Worm (Caenorhabditis elegans): ENCODE measurements around the gene Y43F8B.1.

The Y43F8B.1 gene

DNA sequence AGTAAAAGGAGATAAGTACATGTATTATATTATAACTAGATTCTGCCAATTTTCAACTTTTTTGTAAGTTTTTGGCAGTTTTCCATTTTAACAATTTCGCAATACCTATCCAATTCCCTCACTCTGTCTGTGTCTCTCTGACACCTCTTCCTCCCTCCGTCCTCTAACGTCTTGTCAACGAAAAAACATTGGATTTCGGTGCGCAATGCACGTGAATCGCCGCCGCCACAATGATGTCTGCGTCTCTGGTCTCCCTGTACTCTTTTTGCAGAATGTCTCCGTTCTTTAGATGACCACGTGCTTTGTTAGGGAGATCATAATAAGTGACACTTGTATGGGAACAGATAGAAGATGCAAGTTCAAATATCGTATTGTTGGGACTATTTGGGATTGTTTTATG lies 16.8 kb downstream of the Y43F8B.1 start (continued):
- no peak for TF ChIP-seq zip-5 (tag; optimal IDR thresholded peaks at IDR 0.05)
- TF ChIP-seq pat-9 (tag; optimal IDR thresholded peaks at IDR 0.05) = no peak
- no peak for TF ChIP-seq ztf-16 (tag; optimal IDR thresholded peaks at IDR 0.05)
- no peak for TF ChIP-seq C08G9.2 (tag; optimal IDR thresholded peaks at IDR 0.05)
- peak; percentile 97 for TF ChIP-seq hlh-30 (tag; optimal IDR thresholded peaks at IDR 0.05; ENCODE audit: insufficient read depth)
- no peak for TF ChIP-seq eyg-1 (tag; optimal IDR thresholded peaks at IDR 0.05)
- TF ChIP-seq pqm-1 (tag; optimal IDR thresholded peaks at IDR 0.05) = no peak
- TF ChIP-seq hlh-13 (GFP tag; optimal IDR thresholded peaks at IDR 0.05) = no peak
- TF ChIP-seq fax-1 (tag; optimal IDR thresholded peaks at IDR 0.05) = no peak
- TF ChIP-seq nhr-232 (tag; optimal IDR thresholded peaks at IDR 0.05) = no peak
- no peak for TF ChIP-seq Y22D7AL.16 (tag; optimal IDR thresholded peaks at IDR 0.05)
- peak; percentile 44 for TF ChIP-seq pax-1 (tag; optimal IDR thresholded peaks at IDR 0.05)
- no peak for TF ChIP-seq lin-11 (tag; optimal IDR thresholded peaks at IDR 0.05)
- TF ChIP-seq K09A11.1 (tag; optimal IDR thresholded peaks at IDR 0.05; ENCODE audit: insufficient read depth) = peak; percentile 48
- peak; percentile 40 for TF ChIP-seq elt-2 (tag; optimal IDR thresholded peaks at IDR 0.05)
- TF ChIP-seq F13H6.1 (tag; optimal IDR thresholded peaks at IDR 0.05) = peak; percentile 18
- TF ChIP-seq ttx-3 (tag; optimal IDR thresholded peaks at IDR 0.05) = no peak
- no peak for TF ChIP-seq ceh-48 (tag; optimal IDR thresholded peaks at IDR 0.05)
- TF ChIP-seq T23F11.4 (GFP tag; optimal IDR thresholded peaks at IDR 0.05) = no peak
- no peak for TF ChIP-seq fkh-10 (GFP tag; optimal IDR thresholded peaks at IDR 0.05)
- peak; percentile 17 for TF ChIP-seq ets-4 (tag; optimal IDR thresholded peaks at IDR 0.05)
- no peak for TF ChIP-seq ceh-14 (tag; optimal IDR thresholded peaks at IDR 0.05)
- peak; percentile 8; the same call in 1 of the 2 replicates for TF ChIP-seq sox-2 (GFP tag; IDR thresholded peaks at IDR 0.05)
- TF ChIP-seq fkh-6 (tag; optimal IDR thresholded peaks at IDR 0.05) = no peak
- no peak for TF ChIP-seq syd-9 (tag; optimal IDR thresholded peaks at IDR 0.05)
- TF ChIP-seq nhr-11 (tag; optimal IDR thresholded peaks at IDR 0.05) = no peak
- TF ChIP-seq ceh-31 (tag; optimal IDR thresholded peaks at IDR 0.05) = peak; percentile 68
- TF ChIP-seq pag-3 (tag; optimal IDR thresholded peaks at IDR 0.05; ENCODE audit: borderline replicate concordance) = no peak
- no peak for TF ChIP-seq mec-3 (tag; optimal IDR thresholded peaks at IDR 0.05; ENCODE audit: borderline replicate concordance)
- TF ChIP-seq sox-4 (tag; optimal IDR thresholded peaks at IDR 0.05) = no peak
- TF ChIP-seq pha-4 (tag; optimal IDR thresholded peaks at IDR 0.05) = no peak
- TF ChIP-seq tbx-7 (tag; optimal IDR thresholded peaks at IDR 0.05) = no peak
- TF ChIP-seq npax-4 (tag; optimal IDR thresholded peaks at IDR 0.05) = no peak
- peak; percentile 84 for TF ChIP-seq tbx-2 (tag; optimal IDR thresholded peaks at IDR 0.05)
- TF ChIP-seq lim-6 (tag; optimal IDR thresholded peaks at IDR 0.05) = no peak
- no peak for TF ChIP-seq pros-1 (tag; optimal IDR thresholded peaks at IDR 0.05)
- TF ChIP-seq ceh-30 (tag; optimal IDR thresholded peaks at IDR 0.05) = peak; percentile 48

DNA sequence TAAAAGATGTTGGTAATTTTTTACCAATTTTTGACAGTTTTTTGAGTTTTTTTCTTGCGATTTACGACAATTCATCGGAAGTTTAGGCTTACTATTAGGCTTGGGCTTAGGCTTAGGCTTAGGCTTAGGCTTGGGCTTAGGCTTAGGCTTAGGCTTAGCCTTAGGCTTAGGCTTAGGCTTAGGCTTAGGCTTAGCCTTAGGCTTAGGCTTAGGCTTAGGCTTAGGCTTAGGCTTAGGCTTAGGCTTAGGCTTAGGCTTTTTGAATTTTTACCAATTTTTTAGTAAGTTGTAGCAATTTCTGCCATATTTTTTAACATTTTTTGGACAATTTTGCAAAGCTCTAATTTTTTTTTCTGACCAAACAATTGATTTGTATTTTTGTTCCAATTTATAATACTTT lies 17.5 kb downstream of the Y43F8B.1 start:
- peak; percentile 61 for TF ChIP-seq dve-1 (tag; optimal IDR thresholded peaks at IDR 0.05)

DNA sequence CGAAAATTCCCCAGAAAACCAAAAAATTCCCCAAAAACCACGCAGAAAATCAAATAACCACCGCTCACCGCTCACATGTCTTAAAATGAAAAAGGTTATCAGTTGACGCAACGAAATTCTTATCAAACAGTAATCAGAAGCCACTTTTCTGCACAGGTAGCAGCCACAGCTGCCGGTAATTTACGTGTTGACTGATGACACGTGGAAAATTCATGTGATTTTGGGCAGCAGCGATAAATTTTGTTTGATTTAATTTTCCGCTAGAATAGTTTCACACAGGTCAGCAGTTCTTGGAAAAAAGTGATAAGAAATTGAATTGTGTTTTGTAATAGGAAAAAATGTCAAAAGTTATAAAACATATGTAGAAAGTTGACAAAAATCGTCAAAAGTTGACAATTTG lies 18.4 kb downstream of the Y43F8B.1 start:
- no peak for TF ChIP-seq fkh-6 (tag; optimal IDR thresholded peaks at IDR 0.05)
- no peak for TF ChIP-seq unc-42 (tag; optimal IDR thresholded peaks at IDR 0.05)
- TF ChIP-seq elt-2 (tag; optimal IDR thresholded peaks at IDR 0.05) = peak; percentile 71
- TF ChIP-seq ceh-48 (tag; optimal IDR thresholded peaks at IDR 0.05) = no peak
- TF ChIP-seq pha-4 (tag; optimal IDR thresholded peaks at IDR 0.05) = no peak

DNA sequence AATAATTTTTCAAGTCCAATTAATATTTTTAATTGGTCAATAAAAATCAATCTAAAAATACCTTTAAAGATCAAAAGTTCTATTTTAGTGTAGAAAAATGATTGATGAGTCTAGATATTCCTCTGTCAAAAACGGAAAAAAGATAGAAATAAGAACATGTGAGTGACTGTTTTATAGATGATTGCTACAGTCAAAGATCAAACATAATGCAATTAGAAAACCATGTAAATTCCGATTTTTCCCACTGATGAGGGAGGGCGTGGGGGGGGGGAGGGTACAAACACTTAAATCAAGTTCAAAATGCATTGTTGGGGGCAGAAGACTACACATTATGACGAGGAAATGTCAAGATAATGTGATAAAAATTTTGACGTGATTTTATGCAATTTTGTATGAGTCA lies 19.8 kb downstream of the Y43F8B.1 start:
- TF ChIP-seq syd-9 (tag; optimal IDR thresholded peaks at IDR 0.05) = no peak
- TF ChIP-seq pax-1 (tag; optimal IDR thresholded peaks at IDR 0.05) = no peak
- TF ChIP-seq fkh-10 (GFP tag; optimal IDR thresholded peaks at IDR 0.05) = no peak
- no peak for TF ChIP-seq unc-55 (GFP tag; optimal IDR thresholded peaks at IDR 0.05)
- no peak for TF ChIP-seq K02D7.2 (tag; optimal IDR thresholded peaks at IDR 0.05)
- TF ChIP-seq sox-4 (tag; optimal IDR thresholded peaks at IDR 0.05) = no peak
- TF ChIP-seq ceh-31 (tag; optimal IDR thresholded peaks at IDR 0.05) = no peak
- TF ChIP-seq dmd-4 (tag; optimal IDR thresholded peaks at IDR 0.05; ENCODE audit: borderline replicate concordance) = no peak
- no peak for TF ChIP-seq eyg-1 (tag; optimal IDR thresholded peaks at IDR 0.05)
- TF ChIP-seq madf-2 (tag; optimal IDR thresholded peaks at IDR 0.05) = no peak
- no peak for TF ChIP-seq pat-9 (tag; optimal IDR thresholded peaks at IDR 0.05)
- no peak for TF ChIP-seq fax-1 (tag; optimal IDR thresholded peaks at IDR 0.05)

All from whole organism, late embryonic.